Worm (Caenorhabditis elegans) whole organism, late embryonic: ENCODE results near the gene srz-12.
"Not testable (repeated sequence)": the region's sequence is repeated elsewhere in the genome, so short reads cannot be mapped to it uniquely, and the experiment has no call there.

Experiments used
- C38D4.7 ChIP-seq: fragments of 200-800 bp; sonication (Bioruptor generic); optimal IDR thresholded peaks from 2 replicates; lab custom pipeline; 2018; ENCODE audit warnings: mild to moderate bottlenecking, missing genetic modification characterization, moderate library complexity, missing compliant biosample characterization
- K02D7.2 ChIP-seq: sonication (generic microtip); optimal IDR thresholded peaks from 2 replicates; lab custom pipeline; 2017; ENCODE audit warnings: mild to moderate bottlenecking, missing genetic modification characterization, missing compliant biosample characterization
- K09A11.1 ChIP-seq: sonication (generic microtip); optimal IDR thresholded peaks from 2 replicates; lab custom pipeline; 2017; ENCODE audit warnings: antibody characterized with exemption, mild to moderate bottlenecking, missing genetic modification characterization, missing compliant biosample characterization; ENCODE audit not compliant: insufficient read depth
- T23F11.4 ChIP-seq: fragments of 200-800 bp; sonication (Bioruptor generic); optimal IDR thresholded peaks from 2 replicates; lab custom pipeline; 2018; ENCODE audit warnings: mild to moderate bottlenecking, missing genetic modification characterization, missing compliant biosample characterization
- Y22D7AL.16 ChIP-seq: sonication (generic microtip); optimal IDR thresholded peaks from 2 replicates; lab custom pipeline; 2016; ENCODE audit warnings: missing genetic modification characterization, missing compliant biosample characterization
- ahr-1 ChIP-seq: sonication (generic microtip); optimal IDR thresholded peaks from 2 replicates; lab custom pipeline; 2016; ENCODE audit warnings: missing genetic modification characterization, missing compliant biosample characterization
- ama-1 ChIP-seq: fragments of 150-350 bp; optimal IDR thresholded peaks from 2 replicates; lab custom pipeline; 2014
- ceh-18 ChIP-seq: sonication (generic microtip); optimal IDR thresholded peaks from 2 replicates; lab custom pipeline; 2016; ENCODE audit warnings: missing genetic modification characterization, missing compliant biosample characterization
- ceh-2 ChIP-seq: sonication (generic microtip); optimal IDR thresholded peaks from 2 replicates; lab custom pipeline; 2016; ENCODE audit warnings: missing genotype, missing genetic modification characterization, missing compliant biosample characterization
- ceh-22 ChIP-seq: sonication (generic microtip); optimal IDR thresholded peaks from 2 replicates; lab custom pipeline; 2017; ENCODE audit warnings: missing biosample characterization, missing genetic modification characterization
- ceh-31 ChIP-seq: sonication (generic microtip); optimal IDR thresholded peaks from 2 replicates; lab custom pipeline; 2016; ENCODE audit warnings: missing genetic modification characterization, missing compliant biosample characterization
- ceh-34 ChIP-seq: sonication (generic microtip); optimal IDR thresholded peaks from 2 replicates; lab custom pipeline; 2016; ENCODE audit warnings: mild to moderate bottlenecking, missing genetic modification characterization, missing compliant biosample characterization
- ceh-45 ChIP-seq: fragments of 200-800 bp; sonication (Bioruptor generic); IDR thresholded peaks from 2 replicates; pipeline ENCODE4 v1.3.6; 2022; ENCODE audit warnings: missing genetic modification reagents, missing genetic modification characterization, missing compliant biosample characterization
- ceh-6 ChIP-seq: fragments of 200-800 bp; sonication (Bioruptor generic); optimal IDR thresholded peaks from 2 replicates; lab custom pipeline; 2018; ENCODE audit warnings: mild to moderate bottlenecking, missing genetic modification characterization, missing compliant biosample characterization
- ceh-9 ChIP-seq: sonication (generic microtip); optimal IDR thresholded peaks from 2 replicates; lab custom pipeline; 2016; ENCODE audit warnings: mild to moderate bottlenecking, missing genetic modification characterization, inconsistent platforms, missing compliant biosample characterization
- che-1 ChIP-seq: sonication (generic microtip); optimal IDR thresholded peaks from 2 replicates; lab custom pipeline; 2016; ENCODE audit warnings: mild to moderate bottlenecking, missing genetic modification characterization, missing compliant biosample characterization
- dve-1 ChIP-seq: sonication (generic microtip); optimal IDR thresholded peaks from 2 replicates; lab custom pipeline; 2017; ENCODE audit warnings: antibody characterized with exemption, mild to moderate bottlenecking, missing genetic modification characterization, missing compliant biosample characterization
- fkh-10 ChIP-seq: fragments of 150-350 bp; optimal IDR thresholded peaks from 2 replicates; lab custom pipeline; 2014; ENCODE audit warnings: missing biosample characterization, missing genetic modification reagents, missing genetic modification characterization
- gmeb-2 ChIP-seq: sonication (generic microtip); optimal IDR thresholded peaks from 2 replicates; lab custom pipeline; 2016; ENCODE audit warnings: missing genetic modification characterization, inconsistent platforms, missing compliant biosample characterization
- hlh-15 ChIP-seq: sonication (generic microtip); optimal IDR thresholded peaks from 2 replicates; lab custom pipeline; 2016; ENCODE audit warnings: missing genetic modification characterization, missing compliant biosample characterization
- hlh-30 ChIP-seq: sonication (generic microtip); optimal IDR thresholded peaks from 2 replicates; lab custom pipeline; 2017; ENCODE audit warnings: antibody characterized with exemption, missing genetic modification characterization, missing compliant biosample characterization; ENCODE audit not compliant: insufficient read depth
- hlh-8 ChIP-seq: sonication (generic microtip); optimal IDR thresholded peaks from 2 replicates; lab custom pipeline; 2016; ENCODE audit warnings: missing genotype, missing genetic modification characterization, missing compliant biosample characterization
- lim-6 ChIP-seq: sonication (generic microtip); optimal IDR thresholded peaks from 2 replicates; lab custom pipeline; 2016; ENCODE audit warnings: missing genetic modification characterization, missing compliant biosample characterization
- madf-2 ChIP-seq: sonication (generic microtip); optimal IDR thresholded peaks from 2 replicates; lab custom pipeline; 2017; ENCODE audit warnings: missing genetic modification characterization, missing compliant biosample characterization
- nfya-1 ChIP-seq: sonication (generic microtip); optimal IDR thresholded peaks from 2 replicates; lab custom pipeline; 2017; ENCODE audit warnings: missing genetic modification characterization, mild to moderate bottlenecking, missing compliant biosample characterization, antibody characterized with exemption, moderate library complexity
- pag-3 ChIP-seq: sonication (generic microtip); optimal IDR thresholded peaks from 2 replicates; lab custom pipeline; 2016; ENCODE audit warnings: missing compliant biosample characterization, missing genetic modification characterization, borderline replicate concordance
- pax-1 ChIP-seq: fragments of 150-350 bp; optimal IDR thresholded peaks from 2 replicates; lab custom pipeline; 2014; ENCODE audit warnings: missing biosample characterization, missing genetic modification characterization
- pha-2 ChIP-seq: sonication (generic microtip); optimal IDR thresholded peaks from 2 replicates; lab custom pipeline; 2017; ENCODE audit warnings: mild to moderate bottlenecking, missing genetic modification characterization, missing compliant biosample characterization
- pha-4 ChIP-seq: fragments of 150-350 bp; optimal IDR thresholded peaks from 2 replicates; lab custom pipeline; 2018; ENCODE audit warnings: missing biosample characterization, missing genetic modification reagents, missing genetic modification characterization
- pqm-1 ChIP-seq: sonication (generic microtip); optimal IDR thresholded peaks from 2 replicates; lab custom pipeline; 2016; ENCODE audit warnings: missing genetic modification characterization, missing compliant biosample characterization
- ref-2 ChIP-seq: sonication (generic microtip); optimal IDR thresholded peaks from 2 replicates; lab custom pipeline; 2016; ENCODE audit warnings: missing genetic modification characterization, missing compliant biosample characterization
- sdc-2 ChIP-seq: sonication (generic microtip); optimal IDR thresholded peaks from 2 replicates; lab custom pipeline; 2016; ENCODE audit warnings: missing genotype, missing genetic modification characterization, missing compliant biosample characterization
- sox-2 ChIP-seq: fragments of 200-800 bp; sonication (Bioruptor generic); IDR thresholded peaks from 2 replicates; pipeline ENCODE4 v1.3.6; 2022; ENCODE audit warnings: missing genetic modification reagents, missing genetic modification characterization, missing compliant biosample characterization
- sox-4 ChIP-seq: sonication (generic microtip); optimal IDR thresholded peaks from 2 replicates; lab custom pipeline; 2017; ENCODE audit warnings: mild to moderate bottlenecking, missing genetic modification characterization, inconsistent platforms, missing compliant biosample characterization
- tbx-7 ChIP-seq: sonication (generic microtip); optimal IDR thresholded peaks from 2 replicates; lab custom pipeline; 2016; ENCODE audit warnings: missing genotype, missing genetic modification characterization, missing compliant biosample characterization
- ttx-3 ChIP-seq: sonication (generic microtip); optimal IDR thresholded peaks from 2 replicates; lab custom pipeline; 2016; ENCODE audit warnings: missing genetic modification reagents, missing genetic modification characterization, missing compliant biosample characterization
- unc-3 ChIP-seq, 2 experiments: fragments of 200-800 bp in 1 of 2; sonication (Bioruptor generic) in 1 of 2; sonication (generic microtip) in 1 of 2; conservative IDR thresholded peaks in 1 of 2; optimal IDR thresholded peaks in 1 of 2; 2 replicates each; pipeline versions ENCODE4 v1.3.6 to Lab custom; 2016 to 2022; ENCODE audit warnings: missing compliant biosample characterization in 2 of 2, missing genetic modification characterization in 2 of 2, missing genetic modification reagents in 1 of 2
- unc-55 ChIP-seq: sonication (generic microtip); optimal IDR thresholded peaks from 2 replicates; lab custom pipeline; 2017; ENCODE audit warnings: missing biosample characterization, missing genetic modification reagents, missing genetic modification characterization
- zip-5 ChIP-seq: sonication (generic microtip); optimal IDR thresholded peaks from 2 replicates; lab custom pipeline; 2016; ENCODE audit warnings: missing genetic modification characterization, missing compliant biosample characterization

Gene srz-12

DNA sequence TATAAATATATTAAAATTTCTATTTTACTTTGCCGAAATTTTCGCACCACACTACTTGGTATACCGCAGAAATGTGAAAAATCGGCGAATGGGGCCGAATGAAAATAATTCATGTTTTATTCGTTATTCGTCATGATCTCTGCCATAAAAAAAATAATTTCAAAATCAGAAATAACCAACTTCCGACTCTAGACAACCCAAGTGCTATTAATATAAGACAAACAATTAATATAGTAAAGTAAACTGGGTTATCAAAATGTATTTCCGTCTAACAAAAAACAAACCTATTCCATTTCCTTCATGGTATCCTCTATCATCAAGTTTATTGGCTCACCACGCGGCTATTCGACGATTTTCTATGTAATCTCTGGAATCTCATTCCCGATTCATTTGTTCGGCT, 3.3 kb upstream of the srz-12 start, which contains the start of gene srh-293:
Gene srh-293, plus strand, starts transcription at position 301 of the 400 bp plus-strand sequence.
- TF ChIP-seq pag-3 (tag; lab: Kevin White, UChicago), result no peak
- TF ChIP-seq hlh-15 (tag; lab: Kevin White, UChicago), result no peak

DNA sequence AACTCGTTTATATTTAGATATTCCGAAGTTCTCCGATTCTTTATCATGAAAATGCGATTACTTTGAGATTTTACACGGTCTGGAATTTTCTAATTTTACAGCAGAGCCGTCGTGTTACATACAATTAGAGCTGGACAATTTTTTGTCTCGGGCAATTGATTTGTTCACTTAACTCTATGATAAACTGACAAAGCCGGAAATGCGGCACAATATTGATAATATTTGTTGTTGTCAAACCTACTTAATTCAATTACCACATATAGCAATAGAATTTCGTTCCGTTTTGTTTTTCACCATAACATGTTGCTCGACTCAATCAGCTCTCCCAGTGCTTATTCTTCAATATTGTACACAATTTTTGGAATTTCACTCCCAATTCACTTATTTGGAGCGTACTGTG, 543 bp upstream of the srz-12 start, which contains the start of gene srh-299:
Gene srh-299, plus strand, starts transcription at position 301 of the 400 bp plus-strand sequence.
- TF ChIP-seq nfya-1 (tag; lab: Kevin White, UChicago) (no peak), zip-5 (tag; lab: Kevin White, UChicago) (no peak), ama-1 (lab: Kevin White, UChicago) (no peak), sox-4 (tag; lab: Kevin White, UChicago) (no peak), ceh-45 (GFP tag; lab: Robert Waterston, UW) (no peak), ceh-22 (tag; lab: Kevin White, UChicago) (no peak), dve-1 (tag; lab: Kevin White, UChicago) (no peak), unc-55 (no peak), fkh-10 (no peak), pax-1 (tag; lab: Kevin White, UChicago) (no peak), ceh-18 (tag; lab: Kevin White, UChicago) (no peak)

ce11 chrV:15858292-15858691, 4.2 kb downstream of the srz-12 start, which contains the start of gene srh-148:
srh-148 (minus strand) TSS chrV:15858392.
- TF ChIP-seq dve-1 (tag; lab: Kevin White, UChicago) (no peak), nfya-1 (tag; lab: Kevin White, UChicago) (no peak), pha-2 (tag; lab: Kevin White, UChicago) (no peak), zip-5 (tag; lab: Kevin White, UChicago) (no peak)

ce11 chrV:15850276-15850811, 12.2 kb downstream of the srz-12 start, which contains the start of gene srh-147:
srh-147 (minus strand) TSS chrV:15850326.
- not testable (repeated sequence) for TF ChIP-seq ceh-9 (tag; lab: Kevin White, UChicago); hlh-15 (tag; lab: Kevin White, UChicago); hlh-30

ce11 chrV:15841095-15841494, 21.4 kb downstream of the srz-12 start, which contains the start of gene srh-149:
srh-149 (minus strand) TSS chrV:15841195.
- no peak for TF ChIP-seq K09A11.1
- TF ChIP-seq ceh-2 (tag; lab: Kevin White, UChicago), result no peak
- TF ChIP-seq fkh-10, result no peak
- TF ChIP-seq gmeb-2, result no peak
- no peak for TF ChIP-seq unc-3 (GFP tag; conservative IDR thresholded peaks at IDR 0.05; lab: Robert Waterston, UW)
- no peak for TF ChIP-seq unc-3 (tag; optimal IDR thresholded peaks at IDR 0.05; lab: Kevin White, UChicago)
- no peak for TF ChIP-seq sdc-2
- TF ChIP-seq pha-4 (tag; lab: Kevin White, UChicago), result no peak
- TF ChIP-seq Y22D7AL.16 (tag; lab: Kevin White, UChicago), result no peak
- TF ChIP-seq T23F11.4 (GFP tag; lab: Kevin White, UChicago), result no peak
- no peak for TF ChIP-seq che-1 (tag; lab: Kevin White, UChicago)
- no peak for TF ChIP-seq ref-2 (tag; lab: Kevin White, UChicago)
- TF ChIP-seq ceh-18 (tag; lab: Kevin White, UChicago), result no peak

DNA sequence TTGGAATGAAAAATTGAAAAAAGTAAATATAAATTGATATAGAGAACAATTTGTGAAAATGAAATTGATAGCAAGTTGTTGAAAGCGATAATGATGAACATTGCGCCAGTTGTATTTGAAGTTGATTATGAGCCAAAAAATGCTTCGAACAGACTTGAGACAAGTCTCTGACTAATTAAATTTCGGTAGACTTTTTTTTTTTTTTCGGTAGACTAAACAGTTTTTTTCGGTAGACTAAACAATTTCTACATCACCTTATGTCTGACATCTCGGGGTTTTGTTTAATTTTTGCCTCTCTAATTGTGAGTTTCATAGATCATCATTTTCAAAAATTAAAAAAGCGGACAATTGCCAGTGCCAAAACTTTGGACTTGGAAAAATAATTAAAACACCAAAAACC, 28.9 kb downstream of the srz-12 start, which contains the start of gene srbc-54:
Gene srbc-54, minus strand, starts transcription at position 101 of the 400 bp plus-strand sequence.
- TF ChIP-seq K02D7.2 (tag; lab: Kevin White, UChicago) (no peak), madf-2 (tag; lab: Kevin White, UChicago) (no peak), sox-4 (tag; lab: Kevin White, UChicago) (no peak), hlh-8 (no peak), lim-6 (tag; lab: Kevin White, UChicago) (no peak), ama-1 (lab: Kevin White, UChicago) (no peak), ceh-31 (tag; lab: Kevin White, UChicago) (no peak), zip-5 (tag; lab: Kevin White, UChicago) (no peak), nfya-1 (tag; lab: Kevin White, UChicago) (no peak), ceh-2 (tag; lab: Kevin White, UChicago) (no peak), pqm-1 (tag; lab: Kevin White, UChicago) (no peak), ceh-34 (no peak), pax-1 (tag; lab: Kevin White, UChicago) (no peak), tbx-7 (tag; lab: Kevin White, UChicago) (no peak), C38D4.7 (GFP tag; lab: Kevin White, UChicago) (no peak), ttx-3 (tag; lab: Kevin White, UChicago) (no peak), Y22D7AL.16 (tag; lab: Kevin White, UChicago) (no peak), sox-2 (GFP tag; lab: Robert Waterston, UW) (no peak), ceh-6 (GFP tag; lab: Kevin White, UChicago) (no peak), ahr-1 (tag; lab: Kevin White, UChicago) (no peak)
